Fruit fly (Drosophila melanogaster) whole organism, wandering third instar larva: ENCODE data around the gene Rassf.

Experiments used
- CG32264 ChIP-seq: fragments of 200-800 bp; sonication (Bioruptor generic); optimal IDR thresholded peaks from 2 replicates; lab custom pipeline; 2016; ENCODE audit warnings: missing biosample characterization, missing genetic modification characterization
- CG9705 ChIP-seq: fragments of 200-800 bp; sonication (Bioruptor generic); optimal IDR thresholded peaks from 2 replicates; lab custom pipeline; 2018; ENCODE audit warnings: missing biosample characterization, mild to moderate bottlenecking, missing genetic modification characterization
- CrebA ChIP-seq: fragments of 200-800 bp; sonication (Bioruptor generic); optimal IDR thresholded peaks from 2 replicates; lab custom pipeline; 2016; ENCODE audit warnings: missing biosample characterization, mild to moderate bottlenecking, missing genetic modification characterization, borderline replicate concordance
- Dif ChIP-seq: fragments of 200-275, 200-300 bp; sonication (Bioruptor generic); optimal IDR thresholded peaks from 2 replicates; lab custom pipeline; 2018; ENCODE audit warnings: missing biosample characterization, missing genetic modification characterization; ENCODE audit not compliant: partially characterized antibody
- HLH106 ChIP-seq: fragments of 200-800 bp; optimal IDR thresholded peaks from 3 replicates; lab custom pipeline; 2019; ENCODE audit warnings: missing biosample characterization, mild to moderate bottlenecking, missing genetic modification characterization, moderate library complexity
- Hr83 ChIP-seq: fragments of 200-300 bp; sonication (Bioruptor generic); optimal IDR thresholded peaks from 2 replicates; lab custom pipeline; 2016; ENCODE audit warnings: missing biosample characterization, mild to moderate bottlenecking, missing genetic modification characterization, moderate library complexity; ENCODE audit not compliant: poor library complexity, severe bottlenecking
- Jra ChIP-seq: sonication (Bioruptor generic); optimal IDR thresholded peaks from 2 replicates; lab custom pipeline; 2016; ENCODE audit warnings: missing biosample characterization, missing genetic modification characterization
- Mio ChIP-seq: sonication (Bioruptor generic); optimal IDR thresholded peaks from 2 replicates; lab custom pipeline; 2016; ENCODE audit warnings: missing biosample characterization, missing genetic modification characterization
- N ChIP-seq: fragments of >200 bp; optimal IDR thresholded peaks from 2 replicates; lab custom pipeline; 2018; ENCODE audit warnings: missing biosample characterization, missing external identifiers, missing genetic modification characterization
- OdsH ChIP-seq: fragments of 200-800 bp; sonication (Bioruptor generic); optimal IDR thresholded peaks from 2 replicates; lab custom pipeline; 2016; ENCODE audit warnings: missing biosample characterization, mild to moderate bottlenecking, missing genetic modification characterization
- Rel ChIP-seq, 2 experiments: fragments of 200-800 bp; sonication (Bioruptor generic) in 1 of 2; optimal IDR thresholded peaks; 2 replicates in 1 of 2; 3 replicates in 1 of 2; lab custom pipeline; 2016 to 2019; ENCODE audit warnings: mild to moderate bottlenecking in 2 of 2, missing biosample characterization in 2 of 2, missing genetic modification characterization in 2 of 2, moderate library complexity in 1 of 2
- Sp1 ChIP-seq: fragments of 200-800 bp; sonication (Bioruptor generic); optimal IDR thresholded peaks from 3 replicates; lab custom pipeline; 2019; ENCODE audit warnings: missing biosample characterization, mild to moderate bottlenecking, missing genetic modification characterization, moderate library complexity
- Vsx2 ChIP-seq: fragments of 200-300, 225-300 bp; sonication (Bioruptor generic); optimal IDR thresholded peaks from 2 replicates; lab custom pipeline; 2018; ENCODE audit warnings: missing biosample characterization, missing genetic modification characterization; ENCODE audit not compliant: partially characterized antibody
- br ChIP-seq: fragments of 200-800 bp; sonication (Bioruptor generic); optimal IDR thresholded peaks from 2 replicates; lab custom pipeline; 2016; ENCODE audit warnings: missing biosample characterization, missing genetic modification characterization
- brk ChIP-seq: fragments of 200-800 bp; sonication (Bioruptor generic); optimal IDR thresholded peaks from 2 replicates; lab custom pipeline; 2016; ENCODE audit warnings: missing biosample characterization, mild to moderate bottlenecking, missing genetic modification characterization
- dl ChIP-seq, 2 experiments: fragments of 175-275, 200-275 bp in 1 of 2; fragments of 200-275 bp in 1 of 2; sonication (Bioruptor generic); optimal IDR thresholded peaks; lab custom pipeline; 2018; ENCODE audit warnings: mild to moderate bottlenecking in 2 of 2, missing biosample characterization in 2 of 2, missing genetic modification characterization in 2 of 2, moderate library complexity in 2 of 2; ENCODE audit not compliant: partially characterized antibody in 2 of 2, insufficient read depth in 1 of 2
- dmrt93B ChIP-seq: fragments of 200-800 bp; sonication (Bioruptor generic); optimal IDR thresholded peaks from 2 replicates; lab custom pipeline; 2018; ENCODE audit warnings: missing biosample characterization, mild to moderate bottlenecking, missing genetic modification characterization
- dsf ChIP-seq: sonication (Bioruptor generic); optimal IDR thresholded peaks from 2 replicates; lab custom pipeline; 2016; ENCODE audit warnings: missing biosample characterization, missing genetic modification characterization, borderline replicate concordance
- foxo ChIP-seq, 2 experiments: fragments of 200-800 bp; sonication (Bioruptor generic); optimal IDR thresholded peaks; 2 replicates in 1 of 2; 3 replicates in 1 of 2; lab custom pipeline; 2016 to 2017; ENCODE audit warnings: missing biosample characterization in 2 of 2, missing genetic modification characterization in 2 of 2
- fru ChIP-seq: fragments of 200-800 bp; sonication (Bioruptor generic); optimal IDR thresholded peaks from 3 replicates; lab custom pipeline; 2016; ENCODE audit warnings: missing biosample characterization, mild to moderate bottlenecking, missing genetic modification characterization
- h ChIP-seq: fragments of 200-800 bp; sonication (Bioruptor generic); optimal IDR thresholded peaks from 3 replicates; lab custom pipeline; 2016; ENCODE audit warnings: missing biosample characterization, mild to moderate bottlenecking, missing genetic modification characterization
- jim ChIP-seq: fragments of 175-275, 200-325 bp; sonication (Bioruptor generic); optimal IDR thresholded peaks from 2 replicates; lab custom pipeline; 2016; ENCODE audit warnings: missing biosample characterization, mild to moderate bottlenecking, missing genetic modification characterization
- psq ChIP-seq: fragments of 200-800 bp; sonication (Bioruptor generic); optimal IDR thresholded peaks from 3 replicates; lab custom pipeline; 2017; ENCODE audit warnings: missing biosample characterization, mild to moderate bottlenecking, missing genetic modification characterization, moderate library complexity
- sv ChIP-seq: fragments of 200-800 bp; sonication (Bioruptor generic); optimal IDR thresholded peaks from 3 replicates; lab custom pipeline; 2016; ENCODE audit warnings: missing biosample characterization, missing genetic modification characterization
- tai ChIP-seq: sonication (Bioruptor generic); optimal IDR thresholded peaks from 2 replicates; lab custom pipeline; 2016; ENCODE audit warnings: missing biosample characterization, missing genetic modification characterization
- woc ChIP-seq: sonication (Bioruptor generic); optimal IDR thresholded peaks from 2 replicates; lab custom pipeline; 2016; ENCODE audit warnings: missing biosample characterization, mild to moderate bottlenecking, missing genetic modification characterization

The Rassf gene

dm6 chr3R:23141678-23142338, 24.1 kb upstream of the Rassf start, which contains the start of gene hh:
TSS of gene hh (minus strand) at chr3R:23141906.
- TF ChIP-seq br (GFP tag; lab: Kevin White, UChicago) (no peak), Mio (no peak), h (GFP tag; lab: Kevin White, UChicago) (peak; percentile 20), Hr83 (GFP tag; lab: Kevin White, UChicago) (peak; percentile 59), dsf (GFP tag; lab: Kevin White, UChicago) (no peak), woc (GFP tag; lab: Kevin White, UChicago) (no peak), Dif (GFP tag; lab: Kevin White, UChicago) (peak; percentile 21), HLH106 (tag; lab: Kevin White, UChicago) (no peak), CrebA (GFP tag; lab: Kevin White, UChicago) (no peak), Jra (GFP tag; lab: Kevin White, UChicago) (peak; percentile 3), Sp1 (no peak), psq (GFP tag; lab: Kevin White, UChicago) (peak; percentile 23), N (GFP tag; lab: Kevin White, UChicago) (peak; percentile 50), dl (GFP tag; optimal IDR thresholded peaks at IDR 0.05; lab: Kevin White, UChicago; ENCODE audit: insufficient read depth in 1 of 2, partially characterized antibody in 2 of 2) (peak in 1 of 2 experiments; percentile 15), dmrt93B (GFP tag; lab: Kevin White, UChicago) (no peak), tai (GFP tag; lab: Kevin White, UChicago) (no peak), OdsH (GFP tag; lab: Kevin White, UChicago) (no peak), fru (GFP tag; lab: Kevin White, UChicago) (peak; percentile 11), sv (GFP tag; lab: Kevin White, UChicago) (no peak), jim (no peak), Vsx2 (GFP tag; lab: Kevin White, UChicago) (peak; percentile 63)

- no peak for TF ChIP-seq Vsx2 (GFP tag; lab: Kevin White, UChicago)
- TF ChIP-seq foxo (GFP tag; optimal IDR thresholded peaks at IDR 0.05; lab: Kevin White, UChicago): no peak
- no peak for TF ChIP-seq CG32264 (GFP tag; lab: Kevin White, UChicago)
- TF ChIP-seq HLH106 (tag; lab: Kevin White, UChicago): no peak
- no peak for TF ChIP-seq Jra (GFP tag; lab: Kevin White, UChicago)
Measured at dm6 chr3R:23141113-23141512, 23.4 kb upstream of the Rassf start.

dm6 chr3R:23140280-23140679, 22.5 kb upstream of the Rassf start:
- TF ChIP-seq Vsx2 (GFP tag; lab: Kevin White, UChicago) (peak; percentile 37), br (GFP tag; lab: Kevin White, UChicago) (peak; percentile 43), h (GFP tag; lab: Kevin White, UChicago) (peak; percentile 49), CG9705 (GFP tag; lab: Kevin White, UChicago) (no peak)

- no peak for TF ChIP-seq OdsH (GFP tag; lab: Kevin White, UChicago)
- TF ChIP-seq brk (GFP tag; lab: Kevin White, UChicago): no peak
- no peak for TF ChIP-seq Rel (GFP tag; optimal IDR thresholded peaks at IDR 0.05; lab: Kevin White, UChicago)
- TF ChIP-seq Rel (tag; optimal IDR thresholded peaks at IDR 0.05; lab: Kevin White, UChicago): peak; percentile 70
- peak; percentile 4 for TF ChIP-seq h (GFP tag; lab: Kevin White, UChicago)
- peak in 1 of 2 experiments; percentile 15 for TF ChIP-seq foxo (GFP tag; optimal IDR thresholded peaks at IDR 0.05; lab: Kevin White, UChicago)
Measured at dm6 chr3R:23139634-23140010, 21.9 kb upstream of the Rassf start.

dm6 chr3R:23138992-23139633, 21.4 kb upstream of the Rassf start:
- TF ChIP-seq OdsH (GFP tag; lab: Kevin White, UChicago) (no peak), h (GFP tag; lab: Kevin White, UChicago) (peak; percentile 23), Sp1 (no peak)
